Worm (Caenorhabditis elegans): ENCODE results near the gene irld-6.

DNA sequence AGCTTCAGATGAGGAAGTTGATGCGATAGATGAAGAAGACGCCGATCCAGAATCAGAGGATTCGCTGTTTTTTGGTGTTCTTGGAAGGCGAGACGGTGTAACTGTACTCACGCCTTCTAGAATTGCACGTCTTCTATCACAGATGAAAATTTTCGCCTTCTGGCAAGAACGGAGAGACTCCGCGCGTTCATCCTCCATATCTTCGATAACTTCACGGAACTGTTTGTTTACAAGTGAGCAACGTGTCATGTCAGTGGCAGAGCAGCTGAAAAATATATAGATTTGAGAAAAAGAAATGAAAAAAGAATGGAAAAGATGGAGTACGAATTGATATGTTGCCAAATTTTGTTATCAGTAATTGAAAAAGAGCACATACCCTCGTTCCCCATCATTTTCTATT is 42.0 kb downstream of the irld-6 start:
- TF ChIP-seq unc-62 (GFP tag; optimal IDR thresholded peaks at IDR 0.05) (no peak), nhr-25 (tag; optimal IDR thresholded peaks at IDR 0.05) (no peak), lsy-2 (tag; optimal IDR thresholded peaks at IDR 0.05) (no peak), mdl-1 (tag; optimal IDR thresholded peaks at IDR 0.05) (no peak), nhr-11 (tag; optimal IDR thresholded peaks at IDR 0.05) (no peak), elt-3 (tag; optimal IDR thresholded peaks at IDR 0.05) (no peak)

Measured in whole organism, L2 larva.